Worm (Caenorhabditis elegans) whole organism, early embryonic: Measurements from ENCODE around the gene F01D5.2.
"Not testable (repeated sequence)": the region's sequence is repeated elsewhere in the genome, so short reads cannot be mapped to it uniquely, and the experiment has no call there.

Source experiments
- B0310.2 ChIP-seq: sonication (generic microtip); optimal IDR thresholded peaks from 2 replicates; lab custom pipeline; 2016; ENCODE audit warnings: mild to moderate bottlenecking, missing genetic modification characterization, missing compliant biosample characterization
- F13C5.2 ChIP-seq: sonication (generic microtip); optimal IDR thresholded peaks from 2 replicates; lab custom pipeline; 2017; ENCODE audit warnings: mild to moderate bottlenecking, missing genetic modification characterization, inconsistent platforms, missing compliant biosample characterization
- aly-1 ChIP-seq: sonication (generic microtip); optimal IDR thresholded peaks from 2 replicates; lab custom pipeline; 2016; ENCODE audit warnings: missing genetic modification characterization, missing compliant biosample characterization
- ama-1 ChIP-seq: fragments of 150-350 bp; optimal IDR thresholded peaks from 2 replicates; lab custom pipeline; 2014
- ceh-13 ChIP-seq: fragments of 200-800 bp; sonication (Bioruptor generic); optimal IDR thresholded peaks from 2 replicates; lab custom pipeline; 2018; ENCODE audit warnings: mild to moderate bottlenecking, missing genetic modification characterization, missing compliant biosample characterization
- ceh-36 ChIP-seq: sonication (generic microtip); optimal IDR thresholded peaks from 2 replicates; lab custom pipeline; 2016; ENCODE audit warnings: missing genetic modification characterization, inconsistent platforms, missing compliant biosample characterization
- ets-7 ChIP-seq: sonication (generic microtip); optimal IDR thresholded peaks from 2 replicates; lab custom pipeline; 2016; ENCODE audit warnings: missing genotype, missing genetic modification characterization, missing compliant biosample characterization
- flt-1 ChIP-seq: fragments of 200-800 bp; sonication (Bioruptor generic); IDR thresholded peaks from 2 replicates; pipeline ENCODE4 v1.3.6; 2022; ENCODE audit warnings: missing genetic modification characterization, missing compliant biosample characterization
- hmbx-1 ChIP-seq: sonication (generic microtip); optimal IDR thresholded peaks from 2 replicates; lab custom pipeline; 2016; ENCODE audit warnings: mild to moderate bottlenecking, missing genetic modification characterization, missing compliant biosample characterization
- hmg-4 ChIP-seq: fragments of 200-800 bp; sonication (Bioruptor generic); optimal IDR thresholded peaks from 2 replicates; lab custom pipeline; 2018; ENCODE audit warnings: mild to moderate bottlenecking, missing genetic modification characterization, missing compliant biosample characterization
- hnd-1 ChIP-seq: sonication (generic microtip); optimal IDR thresholded peaks from 2 replicates; lab custom pipeline; 2016; ENCODE audit warnings: missing genetic modification characterization, missing compliant biosample characterization
- pes-1 ChIP-seq: fragments of 200-800 bp; sonication (Bioruptor generic); IDR thresholded peaks from 2 replicates; pipeline ENCODE4 v1.3.6; 2022; ENCODE audit warnings: missing genetic modification reagents, missing genetic modification characterization, missing compliant biosample characterization
- scrt-1 ChIP-seq: fragments of 200-800 bp; sonication (Bioruptor generic); IDR thresholded peaks from 2 replicates; pipeline ENCODE4 v1.3.6; 2022; ENCODE audit warnings: missing genetic modification characterization, missing compliant biosample characterization
- sea-1 ChIP-seq: fragments of 200-800 bp; sonication (Bioruptor generic); conservative IDR thresholded peaks from 2 replicates; pipeline ENCODE4 v1.3.6; 2022; ENCODE audit warnings: missing genetic modification characterization, missing compliant biosample characterization
- tbx-11 ChIP-seq: fragments of 200-800 bp; sonication (Bioruptor generic); IDR thresholded peaks from 2 replicates; pipeline ENCODE4 v1.3.6; 2022; ENCODE audit warnings: missing genetic modification characterization, missing compliant biosample characterization
- tbx-37 ChIP-seq: fragments of 200-800 bp; sonication (Bioruptor generic); conservative IDR thresholded peaks from 2 replicates; pipeline ENCODE4 v1.3.6; 2022; ENCODE audit warnings: missing genetic modification reagents, missing genetic modification characterization, missing compliant biosample characterization
- tra-4 ChIP-seq: sonication (generic microtip); optimal IDR thresholded peaks from 2 replicates; lab custom pipeline; 2017; ENCODE audit warnings: missing genetic modification characterization, missing compliant biosample characterization

F01D5.2 gene

ce11 chrII:14006210-14006609 is 7.3 kb upstream of the F01D5.2 start, which contains the start of gene F01D5.6:
F01D5.6 (plus strand) TSS chrII:14006510.
- TF ChIP-seq F13C5.2 = no peak
- TF ChIP-seq tra-4 = no peak
- no peak for TF ChIP-seq hmg-4 (GFP tag; lab: Kevin White, UChicago)
- TF ChIP-seq pes-1 (GFP tag; lab: Robert Waterston, UW) = no peak
- no peak for TF ChIP-seq tbx-37 (GFP tag; lab: Robert Waterston, UW)
- TF ChIP-seq ceh-13 (GFP tag; lab: Kevin White, UChicago) = no peak
- no peak for TF ChIP-seq B0310.2
- no peak for TF ChIP-seq scrt-1 (GFP tag; lab: Robert Waterston, UW)
- no peak for TF ChIP-seq hmbx-1 (tag; lab: Kevin White, UChicago)
- no peak for TF ChIP-seq sea-1 (GFP tag; lab: Robert Waterston, UW)
- no peak for TF ChIP-seq ceh-36
- TF ChIP-seq aly-1 (tag; lab: Kevin White, UChicago) = no peak
- TF ChIP-seq ama-1 (lab: Kevin White, UChicago) = no peak
- TF ChIP-seq flt-1 (GFP tag; lab: Robert Waterston, UW) = no peak
- TF ChIP-seq ets-7 (tag; lab: Kevin White, UChicago) = no peak
- TF ChIP-seq hnd-1 = no peak

- TF ChIP-seq B0310.2 (no peak), F13C5.2 (no peak), ceh-36 (no peak), tbx-37 (GFP tag; lab: Robert Waterston, UW) (no peak), ama-1 (lab: Kevin White, UChicago) (no peak), pes-1 (GFP tag; lab: Robert Waterston, UW) (no peak), ets-7 (tag; lab: Kevin White, UChicago) (no peak)
Observed at ce11 chrII:14005183-14005582, 6.3 kb upstream of the F01D5.2 start.

- TF ChIP-seq ceh-36 (no peak), B0310.2 (no peak), tbx-11 (GFP tag; lab: Robert Waterston, UW) (no peak), F13C5.2 (no peak), scrt-1 (GFP tag; lab: Robert Waterston, UW) (no peak), tra-4 (no peak), pes-1 (GFP tag; lab: Robert Waterston, UW) (no peak), tbx-37 (GFP tag; lab: Robert Waterston, UW) (no peak)
Observed at ce11 chrII:14004770-14005169, 5.9 kb upstream of the F01D5.2 start.

- no peak for TF ChIP-seq tbx-11 (GFP tag; lab: Robert Waterston, UW)
- TF ChIP-seq ets-7 (tag; lab: Kevin White, UChicago) = no peak
- TF ChIP-seq flt-1 (GFP tag; lab: Robert Waterston, UW) = no peak
- TF ChIP-seq F13C5.2 = no peak
- TF ChIP-seq hnd-1 = no peak
- TF ChIP-seq tra-4 = no peak
- no peak for TF ChIP-seq hmbx-1 (tag; lab: Kevin White, UChicago)
- no peak for TF ChIP-seq pes-1 (GFP tag; lab: Robert Waterston, UW)
- no peak for TF ChIP-seq ama-1 (lab: Kevin White, UChicago)
- no peak for TF ChIP-seq tbx-37 (GFP tag; lab: Robert Waterston, UW)
- no peak for TF ChIP-seq sea-1 (GFP tag; lab: Robert Waterston, UW)
- TF ChIP-seq ceh-36 = no peak
- no peak for TF ChIP-seq B0310.2
- TF ChIP-seq aly-1 (tag; lab: Kevin White, UChicago) = no peak
- TF ChIP-seq ceh-13 (GFP tag; lab: Kevin White, UChicago) = no peak
- TF ChIP-seq hmg-4 (GFP tag; lab: Kevin White, UChicago) = no peak
- TF ChIP-seq scrt-1 (GFP tag; lab: Robert Waterston, UW) = no peak
Observed at ce11 chrII:14003821-14004430, 5.1 kb upstream of the F01D5.2 start.

ce11 chrII:14002200-14002599 is 3.3 kb upstream of the F01D5.2 start, which contains the start of gene F01D5.5:
F01D5.5 (minus strand) TSS chrII:14002300.
- TF ChIP-seq scrt-1 (GFP tag; lab: Robert Waterston, UW) = no peak
- TF ChIP-seq tra-4 = no peak
- no peak for TF ChIP-seq hmg-4 (GFP tag; lab: Kevin White, UChicago)
- no peak for TF ChIP-seq ceh-36
- no peak for TF ChIP-seq F13C5.2
- TF ChIP-seq aly-1 (tag; lab: Kevin White, UChicago) = no peak
- no peak for TF ChIP-seq tbx-37 (GFP tag; lab: Robert Waterston, UW)
- TF ChIP-seq hmbx-1 (tag; lab: Kevin White, UChicago) = no peak
- no peak for TF ChIP-seq ceh-13 (GFP tag; lab: Kevin White, UChicago)
- no peak for TF ChIP-seq ama-1 (lab: Kevin White, UChicago)
- no peak for TF ChIP-seq flt-1 (GFP tag; lab: Robert Waterston, UW)

- not testable (repeated sequence) for TF ChIP-seq hmg-4 (GFP tag; lab: Kevin White, UChicago); aly-1 (tag; lab: Kevin White, UChicago); tbx-11 (GFP tag; lab: Robert Waterston, UW)
Observed at ce11 chrII:14000044-14000443, 1.2 kb upstream of the F01D5.2 start, which contains the start of gene F01D5.3. F01D5.3 (minus strand) TSS chrII:14000144.

- no peak for TF ChIP-seq hmbx-1 (tag; lab: Kevin White, UChicago)
- TF ChIP-seq flt-1 (GFP tag; lab: Robert Waterston, UW) = no peak
- no peak for TF ChIP-seq hnd-1
- no peak for TF ChIP-seq ets-7 (tag; lab: Kevin White, UChicago)
- no peak for TF ChIP-seq ama-1 (lab: Kevin White, UChicago)
- no peak for TF ChIP-seq sea-1 (GFP tag; lab: Robert Waterston, UW)
- TF ChIP-seq ceh-36 = no peak
- no peak for TF ChIP-seq pes-1 (GFP tag; lab: Robert Waterston, UW)
- TF ChIP-seq F13C5.2 = no peak
- no peak for TF ChIP-seq tra-4
- TF ChIP-seq scrt-1 (GFP tag; lab: Robert Waterston, UW) = no peak
- TF ChIP-seq ceh-13 (GFP tag; lab: Kevin White, UChicago) = no peak
- TF ChIP-seq tbx-37 (GFP tag; lab: Robert Waterston, UW) = no peak
- no peak for TF ChIP-seq tbx-11 (GFP tag; lab: Robert Waterston, UW)
- TF ChIP-seq hmg-4 (GFP tag; lab: Kevin White, UChicago) = no peak
- TF ChIP-seq aly-1 (tag; lab: Kevin White, UChicago) = no peak
- TF ChIP-seq B0310.2 = no peak
Observed at ce11 chrII:13997989-13998388, 875 bp downstream of the F01D5.2 start.
